Worm (Caenorhabditis elegans) whole organism, late embryonic: ENCODE results near the gene nhr-13.

Experiments
- ama-1 ChIP-seq: fragments of 150-350 bp; optimal IDR thresholded peaks from 2 replicates; lab custom pipeline; 2014
- ceh-19 ChIP-seq: fragments of 200-800 bp; sonication (Bioruptor generic); optimal IDR thresholded peaks from 2 replicates; lab custom pipeline; 2018; ENCODE audit warnings: mild to moderate bottlenecking, missing genetic modification characterization, missing compliant biosample characterization
- elt-2 ChIP-seq: sonication (generic microtip); optimal IDR thresholded peaks from 2 replicates; lab custom pipeline; 2016; ENCODE audit warnings: missing genetic modification reagents, missing genetic modification characterization, missing compliant biosample characterization
- eyg-1 ChIP-seq: sonication (generic microtip); optimal IDR thresholded peaks from 2 replicates; lab custom pipeline; 2016; ENCODE audit warnings: missing genotype, missing genetic modification characterization, missing compliant biosample characterization
- fkh-10 ChIP-seq: fragments of 150-350 bp; optimal IDR thresholded peaks from 2 replicates; lab custom pipeline; 2014; ENCODE audit warnings: missing biosample characterization, missing genetic modification reagents, missing genetic modification characterization
- gmeb-2 ChIP-seq: sonication (generic microtip); optimal IDR thresholded peaks from 2 replicates; lab custom pipeline; 2016; ENCODE audit warnings: missing genetic modification characterization, inconsistent platforms, missing compliant biosample characterization
- npax-4 ChIP-seq: sonication (generic microtip); optimal IDR thresholded peaks from 2 replicates; lab custom pipeline; 2016; ENCODE audit warnings: missing genetic modification characterization, missing compliant biosample characterization
- odd-2 ChIP-seq: sonication (generic microtip); optimal IDR thresholded peaks from 2 replicates; lab custom pipeline; 2017; ENCODE audit warnings: antibody characterized with exemption, mild to moderate bottlenecking, missing genetic modification characterization, missing compliant biosample characterization
- pqm-1 ChIP-seq: sonication (generic microtip); optimal IDR thresholded peaks from 2 replicates; lab custom pipeline; 2016; ENCODE audit warnings: missing genetic modification characterization, missing compliant biosample characterization
- sox-2 ChIP-seq: fragments of 200-800 bp; sonication (Bioruptor generic); IDR thresholded peaks from 2 replicates; pipeline ENCODE4 v1.3.6; 2022; ENCODE audit warnings: missing genetic modification reagents, missing genetic modification characterization, missing compliant biosample characterization
- tbx-2 ChIP-seq: sonication (generic microtip); optimal IDR thresholded peaks from 2 replicates; lab custom pipeline; 2016; ENCODE audit warnings: missing genetic modification characterization, missing compliant biosample characterization
- unc-3 ChIP-seq, 2 experiments: fragments of 200-800 bp in 1 of 2; sonication (Bioruptor generic) in 1 of 2; sonication (generic microtip) in 1 of 2; conservative IDR thresholded peaks in 1 of 2; optimal IDR thresholded peaks in 1 of 2; 2 replicates each; pipeline versions ENCODE4 v1.3.6 to Lab custom; 2016 to 2022; ENCODE audit warnings: missing compliant biosample characterization in 2 of 2, missing genetic modification characterization in 2 of 2, missing genetic modification reagents in 1 of 2
- unc-86 ChIP-seq: sonication (generic microtip); optimal IDR thresholded peaks from 2 replicates; lab custom pipeline; 2016; ENCODE audit warnings: missing genetic modification characterization, missing compliant biosample characterization

- TF ChIP-seq gmeb-2 (no peak), tbx-2 (tag; lab: Kevin White, UChicago) (no peak), unc-3 (GFP tag; conservative IDR thresholded peaks at IDR 0.05; lab: Robert Waterston, UW) (no peak), unc-3 (tag; optimal IDR thresholded peaks at IDR 0.05; lab: Kevin White, UChicago) (no peak), pqm-1 (no peak), odd-2 (tag; lab: Kevin White, UChicago) (no peak), eyg-1 (tag; lab: Kevin White, UChicago) (no peak), fkh-10 (no peak), sox-2 (GFP tag; lab: Robert Waterston, UW) (no peak), ama-1 (no peak), unc-86 (tag; lab: Kevin White, UChicago) (no peak), npax-4 (tag; lab: Kevin White, UChicago) (no peak), elt-2 (tag; lab: Kevin White, UChicago) (no peak), ceh-19 (GFP tag; lab: Kevin White, UChicago) (no peak)
Observed at ce11 chrV:2159331-2159730, 33.0 kb upstream of the nhr-13 start, which contains the start of gene C45H4.14.
